Fruit fly (Drosophila melanogaster) whole organism, prepupa: ENCODE measurements around the gene CG9682.

Source experiments
- Blimp-1 ChIP-seq: fragments of 200-800 bp; sonication (Bioruptor generic); optimal IDR thresholded peaks from 3 replicates; lab custom pipeline; 2017; ENCODE audit warnings: missing biosample characterization, missing genetic modification characterization, mild to moderate bottlenecking, moderate library complexity, missing genetic modification reagents
- CG10631 ChIP-seq: fragments of 200-800 bp; sonication (Bioruptor generic); optimal IDR thresholded peaks from 2 replicates; lab custom pipeline; 2016; ENCODE audit warnings: missing biosample characterization, missing genetic modification characterization
- CG10669 ChIP-seq: fragments of 200-800 bp; sonication (Bioruptor generic); optimal IDR thresholded peaks from 3 replicates; lab custom pipeline; 2018; ENCODE audit warnings: missing biosample characterization, mild to moderate bottlenecking, missing genetic modification characterization, moderate library complexity
- CG11762 ChIP-seq: fragments of 200-800 bp; sonication (Bioruptor generic); optimal IDR thresholded peaks from 3 replicates; lab custom pipeline; 2016; ENCODE audit warnings: missing biosample characterization, missing genetic modification characterization; ENCODE audit not compliant: insufficient read depth
- CG11902 ChIP-seq: fragments of 200-800 bp; sonication (Bioruptor generic); optimal IDR thresholded peaks from 3 replicates; lab custom pipeline; 2016; ENCODE audit warnings: missing biosample characterization, missing genetic modification characterization
- CG15336 ChIP-seq: fragments of 200-800 bp; sonication (Bioruptor generic); IDR thresholded peaks from 2 replicates; pipeline ENCODE4 v1.3.6; 2022; ENCODE audit warnings: missing biosample characterization, missing genetic modification characterization
- CG1621 ChIP-seq: fragments of 200-800 bp; sonication (Bioruptor generic); optimal IDR thresholded peaks from 3 replicates; lab custom pipeline; 2018; ENCODE audit warnings: missing biosample characterization, mild to moderate bottlenecking, missing genetic modification characterization
- CG3032 ChIP-seq: fragments of 200-800 bp; optimal IDR thresholded peaks from 2 replicates; lab custom pipeline; 2019; ENCODE audit warnings: missing biosample characterization, mild to moderate bottlenecking, missing genetic modification characterization, moderate library complexity
- CG31627 ChIP-seq: fragments of 200-800 bp; sonication (Bioruptor generic); optimal IDR thresholded peaks from 3 replicates; lab custom pipeline; 2016; ENCODE audit warnings: missing biosample characterization, missing genetic modification characterization
- CG32006 ChIP-seq: fragments of 200-800 bp; sonication (Bioruptor generic); optimal IDR thresholded peaks from 3 replicates; lab custom pipeline; 2017; ENCODE audit warnings: missing biosample characterization, mild to moderate bottlenecking, missing genetic modification characterization
- CG34406 ChIP-seq: fragments of 200-800 bp; sonication (Bioruptor generic); optimal IDR thresholded peaks from 3 replicates; lab custom pipeline; 2016; ENCODE audit warnings: missing biosample characterization, missing genetic modification characterization
- CG3919 ChIP-seq: fragments of 200-800 bp; sonication (Bioruptor generic); optimal IDR thresholded peaks from 3 replicates; lab custom pipeline; 2016; ENCODE audit warnings: missing biosample characterization, missing genetic modification characterization
- CG6163 ChIP-seq: fragments of 200-800 bp; sonication (Bioruptor generic); IDR thresholded peaks from 3 replicates; pipeline ENCODE4 v1.3.6; 2022; ENCODE audit warnings: missing biosample characterization, missing genetic modification characterization
- CG6276 ChIP-seq: fragments of 200-800 bp; sonication (Bioruptor generic); optimal IDR thresholded peaks from 2 replicates; lab custom pipeline; 2017; ENCODE audit warnings: missing biosample characterization, mild to moderate bottlenecking, missing genetic modification characterization
- CG6792 ChIP-seq: fragments of 200-800 bp; sonication (Bioruptor generic); optimal IDR thresholded peaks from 3 replicates; lab custom pipeline; 2016; ENCODE audit warnings: missing biosample characterization, missing genetic modification characterization
- CG6808 ChIP-seq: fragments of 200-800 bp; sonication (Bioruptor generic); optimal IDR thresholded peaks from 3 replicates; lab custom pipeline; 2017; ENCODE audit warnings: missing biosample characterization, missing genetic modification characterization, mild to moderate bottlenecking, moderate library complexity, missing genetic modification reagents
- CG6854 ChIP-seq: fragments of 200-800 bp; sonication (Bioruptor generic); optimal IDR thresholded peaks from 2 replicates; lab custom pipeline; 2017; ENCODE audit warnings: missing biosample characterization, mild to moderate bottlenecking, missing genetic modification characterization
- CG7368 ChIP-seq: fragments of 200-800 bp; sonication (Bioruptor generic); optimal IDR thresholded peaks from 3 replicates; lab custom pipeline; 2016; ENCODE audit warnings: missing biosample characterization, missing genetic modification characterization
- CG8319 ChIP-seq: fragments of 200-800 bp; sonication (Bioruptor generic); optimal IDR thresholded peaks from 3 replicates; lab custom pipeline; 2016; ENCODE audit warnings: missing biosample characterization, missing genetic modification characterization
- CG8632 ChIP-seq: fragments of 200-800 bp; sonication (Bioruptor generic); optimal IDR thresholded peaks from 3 replicates; lab custom pipeline; 2016; ENCODE audit warnings: missing biosample characterization, missing genetic modification characterization
- CG9139 ChIP-seq: fragments of 200-800 bp; sonication (Bioruptor generic); optimal IDR thresholded peaks from 3 replicates; lab custom pipeline; 2017; ENCODE audit warnings: missing biosample characterization, mild to moderate bottlenecking, missing genetic modification characterization
- Eip75B ChIP-seq: fragments of 200-800 bp; sonication (Bioruptor generic); optimal IDR thresholded peaks from 3 replicates; lab custom pipeline; 2016; ENCODE audit warnings: missing biosample characterization, missing genetic modification characterization
- Eip78C ChIP-seq: fragments of 200-800 bp; sonication (Bioruptor generic); peaks from one replicate; lab custom pipeline; 2016; ENCODE audit warnings: missing biosample characterization, missing genetic modification characterization
- Ets21C ChIP-seq: fragments of 200-800 bp; sonication (Bioruptor generic); optimal IDR thresholded peaks from 3 replicates; lab custom pipeline; 2016; ENCODE audit warnings: missing biosample characterization, missing genetic modification characterization
- Ets96B ChIP-seq: fragments of 200-800 bp; optimal IDR thresholded peaks from 2 replicates; lab custom pipeline; 2019; ENCODE audit warnings: missing biosample characterization, mild to moderate bottlenecking, missing genetic modification characterization, moderate library complexity
- Gug ChIP-seq: fragments of 200-800 bp; sonication (Bioruptor generic); IDR thresholded peaks from 2 replicates; pipeline ENCODE4 v1.3.6; 2022; ENCODE audit warnings: missing biosample characterization, missing genetic modification characterization
- Hr38 ChIP-seq: sonication (Bioruptor generic); optimal IDR thresholded peaks from 2 replicates; lab custom pipeline; 2016; ENCODE audit warnings: missing biosample characterization, missing genetic modification characterization
- Hr39 ChIP-seq: fragments of 200-800 bp; sonication (Bioruptor generic); optimal IDR thresholded peaks from 2 replicates; lab custom pipeline; 2016; ENCODE audit warnings: missing biosample characterization, missing genetic modification characterization
- Hr4 ChIP-seq: fragments of 200-800 bp; sonication (Bioruptor generic); optimal IDR thresholded peaks from 3 replicates; lab custom pipeline; 2016; ENCODE audit warnings: missing biosample characterization, missing genetic modification characterization
- Met ChIP-seq: fragments of 200-800 bp; sonication (Bioruptor generic); optimal IDR thresholded peaks from 3 replicates; lab custom pipeline; 2016; ENCODE audit warnings: missing biosample characterization, missing genetic modification characterization
- OdsH ChIP-seq: fragments of 200-800 bp; sonication (Bioruptor generic); optimal IDR thresholded peaks from 3 replicates; lab custom pipeline; 2016; ENCODE audit warnings: missing biosample characterization, missing genetic modification characterization
- Smox ChIP-seq: fragments of 200-800 bp; sonication (Bioruptor generic); optimal IDR thresholded peaks from 3 replicates; lab custom pipeline; 2016; ENCODE audit warnings: missing biosample characterization, missing genetic modification characterization
- Sox102F ChIP-seq: fragments of 200-800 bp; sonication (Bioruptor generic); optimal IDR thresholded peaks from 2 replicates; lab custom pipeline; 2016; ENCODE audit warnings: missing biosample characterization, mild to moderate bottlenecking, missing genetic modification characterization
- Sox15 ChIP-seq: fragments of 200-800 bp; sonication (Bioruptor generic); optimal IDR thresholded peaks from 3 replicates; lab custom pipeline; 2016; ENCODE audit warnings: missing biosample characterization, missing genetic modification characterization
- achi ChIP-seq: fragments of 200-800 bp; sonication (Bioruptor generic); optimal IDR thresholded peaks from 3 replicates; lab custom pipeline; 2016; ENCODE audit warnings: missing biosample characterization, missing genetic modification characterization
- acj6 ChIP-seq: fragments of 200-800 bp; sonication (Bioruptor generic); optimal IDR thresholded peaks from 3 replicates; lab custom pipeline; 2016; ENCODE audit warnings: missing biosample characterization, missing genetic modification characterization
- cyc ChIP-seq: fragments of 200-800 bp; sonication (Bioruptor generic); optimal IDR thresholded peaks from 3 replicates; lab custom pipeline; 2016; ENCODE audit warnings: missing biosample characterization, missing genetic modification characterization
- dsx ChIP-seq: fragments of 200-800 bp; optimal IDR thresholded peaks from 3 replicates; lab custom pipeline; 2019; ENCODE audit warnings: missing biosample characterization, mild to moderate bottlenecking, missing genetic modification characterization, moderate library complexity; ENCODE audit not compliant: poor library complexity, severe bottlenecking
- eg ChIP-seq: fragments of 200-800 bp; sonication (Bioruptor generic); IDR thresholded peaks from 3 replicates; pipeline ENCODE4 v1.3.6; 2022; ENCODE audit warnings: missing biosample characterization, missing genetic modification characterization
- esn ChIP-seq: fragments of 200-800 bp; sonication (Bioruptor generic); optimal IDR thresholded peaks from 2 replicates; lab custom pipeline; 2016; ENCODE audit warnings: missing biosample characterization, mild to moderate bottlenecking, missing genetic modification characterization, moderate library complexity
- fd59A ChIP-seq: fragments of 200-800 bp; sonication (Bioruptor generic); optimal IDR thresholded peaks from 2 replicates; lab custom pipeline; 2017; ENCODE audit warnings: missing biosample characterization, mild to moderate bottlenecking, missing genetic modification characterization, missing genetic modification reagents
- fd85E ChIP-seq: fragments of 200-800 bp; sonication (Bioruptor generic); optimal IDR thresholded peaks from 3 replicates; lab custom pipeline; 2016; ENCODE audit warnings: missing biosample characterization, missing genetic modification characterization
- fkh ChIP-seq: fragments of 200-800 bp; sonication (Bioruptor generic); optimal IDR thresholded peaks from 3 replicates; lab custom pipeline; 2017; ENCODE audit warnings: missing biosample characterization, mild to moderate bottlenecking, missing genetic modification characterization, moderate library complexity
- lz ChIP-seq: fragments of 200-800 bp; sonication (Bioruptor generic); optimal IDR thresholded peaks from 3 replicates; lab custom pipeline; 2016; ENCODE audit warnings: missing biosample characterization, missing genetic modification characterization
- net ChIP-seq: fragments of 200-800 bp; sonication (Bioruptor generic); optimal IDR thresholded peaks from 3 replicates; lab custom pipeline; 2016; ENCODE audit warnings: missing biosample characterization, missing genetic modification characterization
- pdm3 ChIP-seq: fragments of 200-800 bp; sonication (Bioruptor generic); optimal IDR thresholded peaks from 3 replicates; lab custom pipeline; 2016; ENCODE audit warnings: missing biosample characterization, missing genetic modification characterization
- salr ChIP-seq, 2 experiments: fragments of 200-800 bp; sonication (Bioruptor generic); optimal IDR thresholded peaks; 3 replicates each; lab custom pipeline; 2016 to 2018; ENCODE audit warnings: missing biosample characterization in 2 of 2, missing genetic modification characterization in 2 of 2, mild to moderate bottlenecking in 1 of 2
- spab ChIP-seq: fragments of 200-800 bp; sonication (Bioruptor generic); optimal IDR thresholded peaks from 2 replicates; lab custom pipeline; 2017; ENCODE audit warnings: missing biosample characterization, mild to moderate bottlenecking, missing genetic modification characterization, missing genetic modification reagents
- svp ChIP-seq: fragments of 200-800 bp; sonication (Bioruptor generic); peaks from one replicate; lab custom pipeline; 2016; ENCODE audit warnings: missing biosample characterization, missing genetic modification characterization
- topi ChIP-seq: fragments of 200-800 bp; sonication (Bioruptor generic); optimal IDR thresholded peaks from 3 replicates; lab custom pipeline; 2016; ENCODE audit warnings: missing biosample characterization, missing genetic modification characterization
- vri ChIP-seq: fragments of 200-800 bp; sonication (Bioruptor generic); optimal IDR thresholded peaks from 3 replicates; lab custom pipeline; 2016; ENCODE audit warnings: missing biosample characterization, mild to moderate bottlenecking, missing genetic modification characterization

Gene CG9682

dm6 chr3R:30289056-30289734, 38.5 kb downstream of the CG9682 start:
- TF ChIP-seq Eip78C (GFP tag; lab: Kevin White, UChicago) (peak; percentile 64), acj6 (GFP tag; lab: Kevin White, UChicago) (peak; percentile 48), CG6276 (no peak), CG8632 (GFP tag; lab: Kevin White, UChicago) (peak; percentile 23), fkh (GFP tag; lab: Kevin White, UChicago) (no peak), CG7368 (peak; percentile 7), CG11902 (GFP tag; lab: Kevin White, UChicago) (peak; percentile 19), Hr38 (GFP tag; lab: Kevin White, UChicago) (no peak), pdm3 (GFP tag; lab: Kevin White, UChicago) (peak; percentile 51), CG32006 (GFP tag; lab: Kevin White, UChicago) (peak; percentile 10), cyc (GFP tag; lab: Kevin White, UChicago) (peak; percentile 56), Ets21C (GFP tag; lab: Kevin White, UChicago) (peak; percentile 10), CG10669 (GFP tag; lab: Kevin White, UChicago) (no peak), CG34406 (GFP tag; lab: Kevin White, UChicago) (peak; percentile 56), CG8319 (GFP tag; lab: Kevin White, UChicago) (peak; percentile 22), CG15336 (no peak), Met (GFP tag; lab: Kevin White, UChicago) (peak; percentile 55), spab (peak; percentile 28), CG6163 (GFP tag; lab: Robert Waterston, UW) (no peak; the same call in 2 of the 3 replicates), lz (peak; percentile 37), Sox102F (GFP tag; lab: Kevin White, UChicago) (peak; percentile 14), vri (GFP tag; lab: Kevin White, UChicago) (no peak), Gug (no peak), fd85E (no peak), CG3919 (GFP tag; lab: Kevin White, UChicago) (peak; percentile 29), CG6792 (peak; percentile 26), topi (GFP tag; lab: Kevin White, UChicago) (peak; percentile 40), CG11762 (GFP tag; lab: Kevin White, UChicago) (no peak), CG9139 (GFP tag; lab: Kevin White, UChicago) (peak; percentile 60), CG10631 (peak; percentile 42), CG6808 (GFP tag; lab: Kevin White, UChicago) (peak; percentile 69), Ets96B (no peak), Sox15 (peak; percentile 43), salr (GFP tag; optimal IDR thresholded peaks at IDR 0.05; lab: Kevin White, UChicago) (no peak), svp (GFP tag; lab: Kevin White, UChicago) (peak; percentile 49), Hr4 (no peak), CG3032 (tag; lab: Kevin White, UChicago) (no peak), net (GFP tag; lab: Kevin White, UChicago) (no peak), fd59A (GFP tag; lab: Kevin White, UChicago) (no peak), CG1621 (tag; lab: Kevin White, UChicago) (peak; percentile 19), CG31627 (GFP tag; lab: Kevin White, UChicago) (peak; percentile 53), eg (GFP tag; lab: Robert Waterston, UW) (no peak; the same call in 2 of the 3 replicates), Blimp-1 (GFP tag; lab: Kevin White, UChicago) (peak; percentile 41), dsx (peak; percentile 98), Smox (GFP tag; lab: Kevin White, UChicago) (peak; percentile 42), achi (no peak), CG6854 (GFP tag; lab: Kevin White, UChicago) (no peak), esn (peak; percentile 61), Eip75B (GFP tag; lab: Kevin White, UChicago) (peak; percentile 11), Hr39 (GFP tag; lab: Kevin White, UChicago) (peak; percentile 65), OdsH (GFP tag; lab: Kevin White, UChicago) (peak; percentile 49)
